Worm (Caenorhabditis elegans) whole organism, late embryonic: ENCODE results near the gene F42A9.11.

ENCODE experiments used
- K02D7.2 ChIP-seq: sonication (generic microtip); optimal IDR thresholded peaks from 2 replicates; lab custom pipeline; 2017; ENCODE audit warnings: mild to moderate bottlenecking, missing genetic modification characterization, missing compliant biosample characterization
- ceh-9 ChIP-seq: sonication (generic microtip); optimal IDR thresholded peaks from 2 replicates; lab custom pipeline; 2016; ENCODE audit warnings: mild to moderate bottlenecking, missing genetic modification characterization, inconsistent platforms, missing compliant biosample characterization
- elt-2 ChIP-seq: sonication (generic microtip); optimal IDR thresholded peaks from 2 replicates; lab custom pipeline; 2016; ENCODE audit warnings: missing genetic modification reagents, missing genetic modification characterization, missing compliant biosample characterization
- ets-4 ChIP-seq: sonication (generic microtip); optimal IDR thresholded peaks from 2 replicates; lab custom pipeline; 2016; ENCODE audit warnings: missing genetic modification characterization, missing compliant biosample characterization
- hlh-30 ChIP-seq: sonication (generic microtip); optimal IDR thresholded peaks from 2 replicates; lab custom pipeline; 2017; ENCODE audit warnings: antibody characterized with exemption, missing genetic modification characterization, missing compliant biosample characterization; ENCODE audit not compliant: insufficient read depth
- lin-11 ChIP-seq: fragments of 200-800 bp; sonication (Bioruptor generic); optimal IDR thresholded peaks from 2 replicates; lab custom pipeline; 2018; ENCODE audit warnings: mild to moderate bottlenecking, missing genetic modification characterization, missing compliant biosample characterization
- nhr-11 ChIP-seq: fragments of 150-350 bp; optimal IDR thresholded peaks from 2 replicates; lab custom pipeline; 2014; ENCODE audit warnings: missing biosample characterization, missing genetic modification characterization
- pag-3 ChIP-seq: sonication (generic microtip); optimal IDR thresholded peaks from 2 replicates; lab custom pipeline; 2016; ENCODE audit warnings: missing compliant biosample characterization, missing genetic modification characterization, borderline replicate concordance
- pax-1 ChIP-seq: fragments of 150-350 bp; optimal IDR thresholded peaks from 2 replicates; lab custom pipeline; 2014; ENCODE audit warnings: missing biosample characterization, missing genetic modification characterization
- pha-4 ChIP-seq: fragments of 150-350 bp; optimal IDR thresholded peaks from 2 replicates; lab custom pipeline; 2018; ENCODE audit warnings: missing biosample characterization, missing genetic modification reagents, missing genetic modification characterization
- sdc-2 ChIP-seq: sonication (generic microtip); optimal IDR thresholded peaks from 2 replicates; lab custom pipeline; 2016; ENCODE audit warnings: missing genotype, missing genetic modification characterization, missing compliant biosample characterization
- ztf-16 ChIP-seq: sonication (generic microtip); optimal IDR thresholded peaks from 2 replicates; lab custom pipeline; 2017; ENCODE audit warnings: missing genetic modification characterization, missing compliant biosample characterization

ce11 chrIV:8602877-8603276 is 24.6 kb upstream of the F42A9.11 start, which contains the start of gene Y59H11AR.10:
- no peak for TF ChIP-seq elt-2 (tag; lab: Kevin White, UChicago)
- no peak for TF ChIP-seq pax-1 (tag; lab: Kevin White, UChicago)
- TF ChIP-seq ets-4 (tag; lab: Kevin White, UChicago) = no peak
- no peak for TF ChIP-seq ceh-9 (tag; lab: Kevin White, UChicago)
- TF ChIP-seq hlh-30 (tag; lab: Kevin White, UChicago) = no peak
- no peak for TF ChIP-seq pag-3 (tag; lab: Kevin White, UChicago)
- no peak for TF ChIP-seq lin-11 (tag; lab: Kevin White, UChicago)
- no peak for TF ChIP-seq ztf-16 (tag; lab: Kevin White, UChicago)
- TF ChIP-seq nhr-11 (tag; lab: Kevin White, UChicago) = no peak
- TF ChIP-seq pha-4 = no peak
- TF ChIP-seq sdc-2 (tag; lab: Kevin White, UChicago) = no peak
- no peak for TF ChIP-seq K02D7.2 (tag; lab: Kevin White, UChicago)
